Fruit fly (Drosophila melanogaster) whole organism, adult: ENCODE results near the gene pon.

Source experiments
- bab1 ChIP-seq: fragments of 200-800 bp; sonication (Bioruptor generic); optimal IDR thresholded peaks from 3 replicates; lab custom pipeline; 2019; ENCODE audit warnings: missing biosample characterization, mild to moderate bottlenecking, missing genetic modification characterization, moderate library complexity
- cnc ChIP-seq, 2 experiments: fragments of >200 bp; optimal IDR thresholded peaks; 2 replicates each; lab custom pipeline; 2017
- ovo ChIP-seq: fragments of 200-800 bp; sonication (Bioruptor generic); optimal IDR thresholded peaks from 2 replicates; lab custom pipeline; 2016; ENCODE audit warnings: missing biosample characterization, missing genetic modification characterization

DNA sequence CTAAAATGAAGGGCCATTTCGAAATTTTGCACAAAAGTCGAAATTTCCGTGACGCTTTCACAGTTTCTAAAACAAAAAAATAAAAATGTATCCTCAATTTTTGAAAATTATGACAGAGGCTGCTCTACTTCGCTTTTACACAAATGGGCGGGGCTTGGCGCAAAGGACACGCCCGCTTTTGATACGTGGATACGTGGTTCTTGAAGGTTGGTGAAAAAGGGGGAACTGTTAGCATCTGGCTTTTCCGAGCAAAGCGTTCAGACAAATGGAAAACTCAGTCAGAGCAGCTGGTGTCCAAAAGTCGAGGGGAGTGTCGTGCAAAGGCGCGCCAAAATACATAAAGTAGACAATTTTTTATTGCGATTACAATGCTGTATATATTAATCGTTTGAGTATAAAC lies 8.7 kb downstream of the pon start, which contains the start of gene CG3062:
- no peak for TF ChIP-seq cnc (optimal IDR thresholded peaks at IDR 0.05; lab: Kevin White, UChicago)
- no peak for TF ChIP-seq bab1 (GFP tag; lab: Kevin White, UChicago)
- TF ChIP-seq ovo (GFP tag; lab: Kevin White, UChicago): no peak
